Fruit fly (Drosophila melanogaster) whole organism, pupa: ENCODE measurements around the gene Osi9.

Source experiments
- CG14655 ChIP-seq: fragments of 200-800 bp; sonication (Bioruptor generic); optimal IDR thresholded peaks from 3 replicates; lab custom pipeline; 2017; ENCODE audit warnings: mild to moderate bottlenecking, missing biosample characterization, missing genetic modification reagents, missing genetic modification characterization
- CG17806 ChIP-seq: fragments of 200-800 bp; sonication (Bioruptor generic); optimal IDR thresholded peaks from 2 replicates; lab custom pipeline; 2018; ENCODE audit warnings: missing biosample characterization, mild to moderate bottlenecking, missing genetic modification characterization, moderate library complexity
- CG4496 ChIP-seq: fragments of 200-800 bp; sonication (Bioruptor generic); IDR thresholded peaks from 3 replicates; pipeline ENCODE4 v1.3.6; 2022; ENCODE audit warnings: missing biosample characterization, missing genetic modification characterization
- CG8301 ChIP-seq: fragments of 200-800 bp; sonication (Bioruptor generic); optimal IDR thresholded peaks from 2 replicates; lab custom pipeline; 2018; ENCODE audit warnings: missing biosample characterization, mild to moderate bottlenecking, missing genetic modification characterization
- D1 ChIP-seq: fragments of 200-800 bp; sonication (Bioruptor generic); optimal IDR thresholded peaks from 2 replicates; lab custom pipeline; 2018; ENCODE audit warnings: missing biosample characterization, mild to moderate bottlenecking, missing genetic modification characterization, moderate library complexity
- EcR ChIP-seq: fragments of 200-800 bp; sonication (Bioruptor generic); optimal IDR thresholded peaks from 3 replicates; lab custom pipeline; 2019; ENCODE audit warnings: missing biosample characterization, missing genetic modification characterization, mild to moderate bottlenecking, moderate library complexity, missing genetic modification reagents
- Ets98B ChIP-seq: fragments of 200-800 bp; sonication (Bioruptor generic); IDR thresholded peaks from 2 replicates; pipeline ENCODE4 v1.3.6; 2022; ENCODE audit warnings: missing biosample characterization, missing genetic modification characterization
- Pif1B ChIP-seq: fragments of 200-800 bp; sonication (Bioruptor generic); optimal IDR thresholded peaks from 3 replicates; lab custom pipeline; 2016; ENCODE audit warnings: missing biosample characterization, missing genetic modification characterization
- fd96Ca ChIP-seq: fragments of 200-800 bp; sonication (Bioruptor generic); IDR thresholded peaks from 3 replicates; pipeline ENCODE4 v1.3.6; 2022; ENCODE audit warnings: missing biosample characterization, missing genetic modification characterization
- gl ChIP-seq: fragments of 200-800 bp; sonication (Bioruptor generic); optimal IDR thresholded peaks from 2 replicates; lab custom pipeline; 2018; ENCODE audit warnings: missing biosample characterization, mild to moderate bottlenecking, missing genetic modification characterization

DNA sequence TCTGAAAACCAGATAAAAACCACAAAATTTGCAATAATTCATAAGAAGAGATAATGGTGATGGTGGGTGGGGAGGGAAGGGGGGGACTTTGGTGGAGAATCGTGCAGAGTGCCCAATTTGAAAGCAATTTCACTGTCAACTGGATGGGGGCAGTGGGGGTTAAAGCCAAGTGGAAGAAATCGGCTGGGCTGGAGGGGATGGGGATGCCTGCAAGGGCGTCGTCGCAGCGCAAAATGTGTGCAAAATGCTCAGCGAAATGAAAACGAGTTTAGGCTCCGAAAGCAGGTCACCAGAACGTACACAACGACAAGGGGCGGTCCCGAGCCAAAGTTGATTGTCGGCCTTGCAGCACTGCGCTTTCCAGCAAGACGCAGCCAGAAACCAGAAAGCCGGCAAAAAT, 7.2 kb upstream of the Osi9 start:
- no peak for TF ChIP-seq fd96Ca (GFP tag; lab: Robert Waterston, UW)
- TF ChIP-seq CG8301 (tag; lab: Kevin White, UChicago) = no peak
- no peak for TF ChIP-seq CG14655 (GFP tag; lab: Kevin White, UChicago)
- TF ChIP-seq CG17806 = no peak
- TF ChIP-seq gl (tag; lab: Kevin White, UChicago) = no peak
- no peak for TF ChIP-seq Pif1B (GFP tag; lab: Kevin White, UChicago)
- TF ChIP-seq CG4496 (GFP tag; lab: Robert Waterston, UW) = no peak
- TF ChIP-seq Ets98B (GFP tag; lab: Robert Waterston, UW) = no peak
- TF ChIP-seq D1 (tag; lab: Kevin White, UChicago) = no peak
- TF ChIP-seq EcR (GFP tag; lab: Kevin White, UChicago) = no peak
